Fruit fly (Drosophila melanogaster) whole organism, embryonic: ENCODE results near the gene Kap3.

Experiments used
- BEAF-32 ChIP-seq: fragments of 200-800 bp; sonication (Bioruptor generic); optimal IDR thresholded peaks from 3 replicates; lab custom pipeline; 2017; ENCODE audit warnings: missing biosample characterization, missing genetic modification characterization, mild to moderate bottlenecking, moderate library complexity, missing genetic modification reagents
- C15 ChIP-seq: fragments of 200-800 bp; sonication (Bioruptor generic); IDR thresholded peaks from 3 replicates; pipeline ENCODE4 v1.3.6; 2022; ENCODE audit warnings: missing biosample characterization, missing genetic modification characterization
- CG12659 ChIP-seq: fragments of 200-800 bp; sonication (Bioruptor generic); optimal IDR thresholded peaks from 3 replicates; lab custom pipeline; 2017; ENCODE audit warnings: mild to moderate bottlenecking, missing biosample characterization, missing genetic modification reagents, missing genetic modification characterization
- CG13123 ChIP-seq: fragments of 200-800 bp; sonication (Bioruptor generic); optimal IDR thresholded peaks from 2 replicates; lab custom pipeline; 2016; ENCODE audit warnings: missing biosample characterization, missing genetic modification characterization
- CG13287 ChIP-seq: fragments of 200-800 bp; sonication (Bioruptor generic); IDR thresholded peaks from 2 replicates; pipeline ENCODE4 v1.3.6; 2022; ENCODE audit warnings: missing biosample characterization, missing genetic modification characterization; ENCODE audit not compliant: partially characterized antibody
- CG1529 ChIP-seq: fragments of 200-800 bp; sonication (Bioruptor generic); optimal IDR thresholded peaks from 3 replicates; lab custom pipeline; 2018; ENCODE audit warnings: missing biosample characterization, missing genetic modification characterization
- CG16779 ChIP-seq: fragments of 200-800 bp; sonication (Bioruptor generic); IDR thresholded peaks from 2 replicates; pipeline ENCODE4 v1.3.6; 2022; ENCODE audit warnings: missing biosample characterization, missing genetic modification characterization
- CG17802 ChIP-seq: fragments of 200-800 bp; sonication (Bioruptor generic); optimal IDR thresholded peaks from 2 replicates; lab custom pipeline; 2018; ENCODE audit warnings: missing biosample characterization, mild to moderate bottlenecking, missing genetic modification characterization, moderate library complexity
- CG31441 ChIP-seq: fragments of 200-800 bp; sonication (Bioruptor generic); IDR thresholded peaks from 2 replicates; pipeline ENCODE4 v1.3.6; 2022; ENCODE audit warnings: missing biosample characterization, missing genetic modification characterization
- CG32532 ChIP-seq: fragments of 200-800 bp; sonication (Bioruptor generic); IDR thresholded peaks from 2 replicates; pipeline ENCODE4 v1.3.6; 2022; ENCODE audit warnings: missing biosample characterization, missing genetic modification characterization
- CG3281 ChIP-seq: fragments of 200-800 bp; sonication (Bioruptor generic); optimal IDR thresholded peaks from 3 replicates; lab custom pipeline; 2017; ENCODE audit warnings: missing biosample characterization, mild to moderate bottlenecking, missing genetic modification characterization
- CG4617 ChIP-seq: fragments of 200-800 bp; sonication (Bioruptor generic); optimal IDR thresholded peaks from 3 replicates; lab custom pipeline; 2016; ENCODE audit warnings: missing biosample characterization, missing genetic modification characterization, borderline replicate concordance
- CG7556 ChIP-seq: fragments of 200-800 bp; sonication (Bioruptor generic); optimal IDR thresholded peaks from 2 replicates; lab custom pipeline; 2017; ENCODE audit warnings: missing biosample characterization, mild to moderate bottlenecking, missing genetic modification characterization
- CG7745 ChIP-seq: fragments of 200-800 bp; sonication (Bioruptor generic); optimal IDR thresholded peaks from 2 replicates; lab custom pipeline; 2018; ENCODE audit warnings: missing biosample characterization, mild to moderate bottlenecking, missing genetic modification characterization, moderate library complexity
- CG7786 ChIP-seq: fragments of 200-800 bp; sonication (Bioruptor generic); optimal IDR thresholded peaks from 2 replicates; lab custom pipeline; 2016; ENCODE audit warnings: missing biosample characterization, missing genetic modification characterization
- CG9437 ChIP-seq: fragments of 200-800 bp; sonication (Bioruptor generic); optimal IDR thresholded peaks from 2 replicates; lab custom pipeline; 2018; ENCODE audit warnings: missing biosample characterization, mild to moderate bottlenecking, missing genetic modification characterization
- CkIIα-i1 ChIP-seq: fragments of 200-800 bp; sonication (Bioruptor generic); IDR thresholded peaks from 2 replicates; pipeline ENCODE4 v1.3.6; 2022; ENCODE audit warnings: missing biosample characterization, missing genetic modification characterization
- Dad ChIP-seq: fragments of 200-800 bp; sonication (Bioruptor generic); optimal IDR thresholded peaks from 3 replicates; lab custom pipeline; 2016; ENCODE audit warnings: missing biosample characterization, missing genetic modification characterization
- Dfd ChIP-seq, 2 experiments: fragments of >200 bp; optimal IDR thresholded peaks; 2 replicates each; lab custom pipeline; 2017; ENCODE audit warnings: missing biosample characterization in 2 of 2, missing genetic modification characterization in 2 of 2
- Dref ChIP-seq: fragments of 200-800 bp; sonication (Bioruptor generic); IDR thresholded peaks from 2 replicates; pipeline ENCODE4 v1.3.6; 2022; ENCODE audit warnings: missing biosample characterization, missing genetic modification characterization
- Fer2 ChIP-seq: fragments of 200-800 bp; sonication (Bioruptor generic); optimal IDR thresholded peaks from 2 replicates; lab custom pipeline; 2018; ENCODE audit warnings: missing biosample characterization, mild to moderate bottlenecking, missing genetic modification characterization, moderate library complexity
- HmgZ ChIP-seq: fragments of 200-800 bp; sonication (Bioruptor generic); optimal IDR thresholded peaks from 2 replicates; lab custom pipeline; 2018; ENCODE audit warnings: missing biosample characterization, mild to moderate bottlenecking, missing genetic modification characterization
- Hsf ChIP-seq: fragments of 200-800 bp; sonication (Bioruptor generic); optimal IDR thresholded peaks from 3 replicates; lab custom pipeline; 2016; ENCODE audit warnings: missing biosample characterization, missing genetic modification characterization
- Kr ChIP-seq: fragments of 200-800 bp; sonication (Bioruptor generic); optimal IDR thresholded peaks from 2 replicates; lab custom pipeline; 2017; ENCODE audit warnings: missing biosample characterization, mild to moderate bottlenecking, missing genetic modification characterization
- NC2β ChIP-seq: fragments of 200-800 bp; sonication (Bioruptor generic); optimal IDR thresholded peaks from 2 replicates; lab custom pipeline; 2016; ENCODE audit warnings: missing biosample characterization, missing genetic modification characterization
- Nf-YA ChIP-seq: fragments of 200-800 bp; sonication (Bioruptor generic); IDR thresholded peaks from 2 replicates; pipeline ENCODE4 v1.3.6; 2022; ENCODE audit warnings: missing biosample characterization, missing genetic modification characterization
- Side ChIP-seq: fragments of 200-800 bp; sonication (Bioruptor generic); optimal IDR thresholded peaks from 2 replicates; lab custom pipeline; 2016; ENCODE audit warnings: missing biosample characterization, missing genetic modification characterization
- Vsx1 ChIP-seq: fragments of 200-800 bp; sonication (Bioruptor generic); optimal IDR thresholded peaks from 2 replicates; lab custom pipeline; 2017; ENCODE audit warnings: missing biosample characterization, mild to moderate bottlenecking, missing genetic modification characterization, missing genetic modification reagents
- caup ChIP-seq: fragments of 200-800 bp; sonication (Bioruptor generic); optimal IDR thresholded peaks from 3 replicates; lab custom pipeline; 2017; ENCODE audit warnings: missing biosample characterization, mild to moderate bottlenecking, missing genetic modification characterization, moderate library complexity; ENCODE audit not compliant: severe bottlenecking
- croc ChIP-seq: fragments of 200-800 bp; sonication (Bioruptor generic); conservative IDR thresholded peaks from 3 replicates; pipeline ENCODE4 v1.3.6; 2022; ENCODE audit warnings: missing biosample characterization, missing genetic modification characterization
- dimm ChIP-seq: fragments of 200-800 bp; sonication (Bioruptor generic); IDR thresholded peaks from 2 replicates; pipeline ENCODE4 v1.3.6; 2022; ENCODE audit warnings: missing biosample characterization, missing genetic modification characterization
- gce ChIP-seq: fragments of 200-800 bp; sonication (Bioruptor generic); IDR thresholded peaks from 3 replicates; pipeline ENCODE4 v1.3.6; 2022; ENCODE audit warnings: missing biosample characterization, missing genetic modification characterization
- h ChIP-seq: fragments of >200 bp; optimal IDR thresholded peaks from 2 replicates; lab custom pipeline; 2017
- hb ChIP-seq: fragments of 200-800 bp; sonication (Bioruptor generic); IDR thresholded peaks from 3 replicates; pipeline ENCODE4 v1.3.6; 2022; ENCODE audit warnings: missing biosample characterization, missing genetic modification characterization; ENCODE audit not compliant: partially characterized antibody
- nerfin-2 ChIP-seq: fragments of 200-800 bp; sonication (Bioruptor generic); IDR thresholded peaks from 2 replicates; pipeline ENCODE4 v1.3.6; 2022; ENCODE audit warnings: missing biosample characterization, missing genetic modification characterization; ENCODE audit not compliant: partially characterized antibody
- p53 ChIP-seq: fragments of 200-800 bp; sonication (Bioruptor generic); optimal IDR thresholded peaks from 2 replicates; lab custom pipeline; 2016; ENCODE audit warnings: missing biosample characterization, missing genetic modification characterization
- pnt ChIP-seq: fragments of 200-800 bp; sonication (Bioruptor generic); optimal IDR thresholded peaks from 3 replicates; lab custom pipeline; 2016; ENCODE audit warnings: missing biosample characterization, missing genetic modification characterization
- sc ChIP-seq, 3 experiments: fragments of >200 bp in 2 of 3; fragments of 200-800 bp in 1 of 3; sonication (Bioruptor generic) in 1 of 3; optimal IDR thresholded peaks; 2 replicates in 2 of 3; 3 replicates in 1 of 3; lab custom pipeline; 2017; ENCODE audit warnings: mild to moderate bottlenecking in 1 of 3, missing biosample characterization in 1 of 3, missing genetic modification characterization in 1 of 3, missing genetic modification reagents in 1 of 3
- tna ChIP-seq: fragments of 200-800 bp; sonication (Bioruptor generic); IDR thresholded peaks from 2 replicates; pipeline ENCODE4 v1.3.6; 2022; ENCODE audit warnings: missing biosample characterization, missing genetic modification characterization; ENCODE audit not compliant: partially characterized antibody
- trem ChIP-seq: fragments of 200-800 bp; optimal IDR thresholded peaks from 3 replicates; lab custom pipeline; 2019; ENCODE audit warnings: missing biosample characterization, mild to moderate bottlenecking, missing genetic modification characterization, moderate library complexity
- ttk ChIP-seq: fragments of 200-800 bp; sonication (Bioruptor generic); IDR thresholded peaks from 2 replicates; pipeline ENCODE4 v2.1.2; 2022; ENCODE audit warnings: missing biosample characterization, missing genetic modification characterization
- twi ChIP-seq: fragments of 200-800 bp; optimal IDR thresholded peaks from 2 replicates; lab custom pipeline; 2019; ENCODE audit warnings: missing biosample characterization, mild to moderate bottlenecking, missing genetic modification characterization, moderate library complexity
- tx ChIP-seq: fragments of 200-800 bp; sonication (Bioruptor generic); optimal IDR thresholded peaks from 2 replicates; lab custom pipeline; 2016; ENCODE audit warnings: missing biosample characterization, missing genetic modification characterization
- zf30C ChIP-seq: fragments of 200-800 bp; sonication (Bioruptor generic); optimal IDR thresholded peaks from 3 replicates; lab custom pipeline; 2018; ENCODE audit warnings: missing biosample characterization, mild to moderate bottlenecking, missing genetic modification characterization
- zfh2 ChIP-seq: fragments of 200-800 bp; sonication (Bioruptor generic); optimal IDR thresholded peaks from 2 replicates; lab custom pipeline; 2016; ENCODE audit warnings: missing biosample characterization, missing genetic modification characterization

The Kap3 gene

dm6 chrX:11338973-11339867, 664 bp downstream of the Kap3 start (continued):
- TF ChIP-seq sc (optimal IDR thresholded peaks at IDR 0.05; lab: Kevin White, UChicago) (no peak), sc (GFP tag; optimal IDR thresholded peaks at IDR 0.05; lab: Kevin White, UChicago) (no peak), Nf-YA (GFP tag; lab: Robert Waterston, UW) (no peak), Fer2 (tag; lab: Kevin White, UChicago) (no peak), CG3281 (GFP tag; lab: Kevin White, UChicago) (no peak), trem (tag; lab: Kevin White, UChicago) (peak; percentile 75), caup (GFP tag; lab: Kevin White, UChicago) (peak; percentile 18), CG16779 (GFP tag; lab: Robert Waterston, UW) (no peak)

- TF ChIP-seq Kr (peak; percentile 71), CG13287 (GFP tag; lab: Robert Waterston, UW) (no peak), CkIIα-i1 (GFP tag; lab: Robert Waterston, UW) (no peak), Dad (peak; percentile 22), p53 (GFP tag; lab: Kevin White, UChicago) (no peak), CG4617 (GFP tag; lab: Kevin White, UChicago) (no peak), CG31441 (GFP tag; lab: Robert Waterston, UW) (no peak), C15 (GFP tag; lab: Robert Waterston, UW) (no peak), twi (tag; lab: Kevin White, UChicago) (no peak), CG17802 (tag; lab: Kevin White, UChicago) (peak; percentile 26), zfh2 (GFP tag; lab: Kevin White, UChicago) (peak; percentile 39), croc (peak; percentile 47; the same call in 1 of the 3 replicates), NC2β (GFP tag; lab: Kevin White, UChicago) (peak; percentile 60), HmgZ (tag; lab: Kevin White, UChicago) (peak; percentile 45), Vsx1 (GFP tag; lab: Kevin White, UChicago) (no peak), CG1529 (no peak), Side (GFP tag; lab: Kevin White, UChicago) (peak; percentile 52), CG32532 (peak; percentile 54; the same call in 1 of the 2 replicates), CG13123 (GFP tag; lab: Kevin White, UChicago) (peak; percentile 8), pnt (GFP tag; lab: Kevin White, UChicago) (peak; percentile 66), zf30C (GFP tag; lab: Kevin White, UChicago) (peak; percentile 52), Dref (GFP tag; lab: Robert Waterston, UW) (no peak), hb (GFP tag; lab: Robert Waterston, UW) (no peak), Dfd (GFP tag; optimal IDR thresholded peaks at IDR 0.05; lab: Kevin White, UChicago) (no peak), h (lab: Kevin White, UChicago) (no peak), CG9437 (GFP tag; lab: Kevin White, UChicago) (peak; percentile 75), BEAF-32 (GFP tag; lab: Kevin White, UChicago) (no peak), nerfin-2 (GFP tag; lab: Robert Waterston, UW) (no peak), CG7745 (no peak), CG7556 (GFP tag; lab: Kevin White, UChicago) (peak; percentile 84), CG7786 (GFP tag; lab: Kevin White, UChicago) (peak; percentile 73), gce (0 out of 3 replicates have a peak, but pooled peaks have one; percentile 22), tx (GFP tag; lab: Kevin White, UChicago) (peak; percentile 59), Hsf (GFP tag; lab: Kevin White, UChicago) (peak; percentile 73), dimm (no peak), ttk (GFP tag; lab: Robert Waterston, UW) (0 out of 2 replicates have a peak, but pooled peaks have one; percentile 38), CG12659 (GFP tag; lab: Kevin White, UChicago) (peak; percentile 82), tna (no peak)
Observed at dm6 chrX:11338047-11338747, 1.7 kb downstream of the Kap3 start.
